Worm (Caenorhabditis elegans) whole organism, young adult: Measurements from ENCODE around the gene T26H5.8.

Experiments used
- F37B4.10 ChIP-seq: fragments of 200-800 bp; sonication (Bioruptor generic); IDR thresholded peaks from 2 replicates; pipeline ENCODE4 v1.3.6; 2022; ENCODE audit warnings: missing genetic modification characterization, missing compliant biosample characterization
- chd-7 ChIP-seq: sonication (generic microtip); optimal IDR thresholded peaks from 2 replicates; lab custom pipeline; 2016; ENCODE audit warnings: mild to moderate bottlenecking, missing genetic modification characterization, moderate library complexity, missing compliant biosample characterization
- die-1 ChIP-seq: sonication (generic microtip); optimal IDR thresholded peaks from 2 replicates; lab custom pipeline; 2016; ENCODE audit warnings: missing genotype, mild to moderate bottlenecking, missing genetic modification characterization, missing compliant biosample characterization
- egl-18 ChIP-seq: fragments of 200-800 bp; sonication (Bioruptor generic); IDR thresholded peaks from 2 replicates; pipeline ENCODE4 v1.3.6; 2022; ENCODE audit warnings: missing genetic modification reagents, missing genetic modification characterization, missing compliant biosample characterization
- snpc-4 ChIP-seq, 5 experiments: fragments of 150-350 bp in 1 of 5; sonication (generic microtip) in 4 of 5; optimal IDR thresholded peaks; 2 replicates each; lab custom pipeline; 2014 to 2018; ENCODE audit warnings: missing genetic modification characterization in 5 of 5, missing biosample characterization in 3 of 5, antibody characterized with exemption in 2 of 5, mild to moderate bottlenecking in 2 of 5, missing compliant biosample characterization in 2 of 5, missing genotype in 2 of 5, moderate library complexity in 2 of 5, missing genetic modification reagents in 1 of 5
- ztf-26 ChIP-seq: sonication (generic microtip); optimal IDR thresholded peaks from 2 replicates; lab custom pipeline; 2017; ENCODE audit warnings: missing genetic modification characterization, missing compliant biosample characterization

DNA sequence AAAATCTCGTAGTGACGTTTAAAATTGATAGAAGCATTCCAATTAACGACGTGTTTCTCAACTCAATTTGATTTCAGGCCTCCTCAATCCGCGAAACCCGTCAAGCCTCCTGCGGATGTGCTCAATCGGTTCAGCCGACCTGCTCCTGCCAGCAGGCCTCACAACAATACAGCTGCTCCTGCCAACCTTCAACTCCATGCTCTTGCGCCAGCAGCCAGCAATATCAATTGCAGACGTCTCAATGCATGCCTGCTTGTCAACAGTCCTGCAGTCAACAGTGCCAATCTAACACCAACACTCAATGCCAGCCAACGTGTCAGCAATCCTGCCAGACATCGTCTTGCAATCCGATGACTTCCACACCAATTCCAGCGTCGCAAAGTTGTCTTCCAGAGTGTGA lies 33.5 kb upstream of the T26H5.8 start:
- no peak for TF ChIP-seq ztf-26 (tag; lab: Kevin White, UChicago)
- TF ChIP-seq die-1 (tag; lab: Kevin White, UChicago): no peak
- no peak for TF ChIP-seq F37B4.10 (GFP tag; lab: Robert Waterston, UW)
- no peak for TF ChIP-seq snpc-4 (GFP tag; optimal IDR thresholded peaks at IDR 0.05; lab: Kevin White, UChicago)
- TF ChIP-seq snpc-4 (tag; optimal IDR thresholded peaks at IDR 0.05; lab: Kevin White, UChicago): no peak
- TF ChIP-seq chd-7 (tag; lab: Kevin White, UChicago): no peak
- no peak for TF ChIP-seq egl-18 (GFP tag; lab: Robert Waterston, UW)
